Worm (Caenorhabditis elegans): ENCODE results near the gene F17C11.26.
A peak's percentile ranks its signal among the peaks of the same experiment; 100 is the strongest.

DNA sequence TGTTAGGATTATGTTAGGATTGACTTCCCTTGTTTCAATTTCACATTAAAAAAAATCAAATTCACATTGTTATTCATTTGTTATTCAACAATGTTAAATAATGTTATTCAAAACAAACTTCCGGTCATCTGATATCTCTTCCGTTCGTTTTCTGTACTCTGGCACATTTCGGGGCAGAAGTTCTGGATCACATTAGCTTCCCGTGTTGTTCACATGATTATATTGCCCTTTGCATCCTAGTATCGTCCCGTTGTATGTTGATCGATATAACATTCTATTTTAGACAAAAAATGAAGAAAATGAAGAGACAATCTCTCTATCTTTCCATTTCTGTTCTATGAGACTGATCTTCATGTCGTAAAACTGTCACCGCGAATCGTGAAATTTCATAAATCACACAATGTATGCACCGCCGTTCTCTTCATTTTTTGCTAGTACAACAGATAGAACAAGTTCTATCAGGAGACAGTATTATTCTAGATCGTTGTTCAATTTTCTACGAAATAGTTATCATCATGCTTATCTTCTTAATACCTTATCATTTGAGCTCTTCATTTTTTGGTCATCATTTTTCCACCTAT is 1.2 kb upstream of the F17C11.26 start:
- TF ChIP-seq ama-1 (optimal IDR thresholded peaks at IDR 0.05) = no peak
- no peak for TF ChIP-seq snpc-4 (tag; optimal IDR thresholded peaks at IDR 0.05)
- no peak for TF ChIP-seq zag-1 (tag; optimal IDR thresholded peaks at IDR 0.05)
- TF ChIP-seq unc-62 (GFP tag; optimal IDR thresholded peaks at IDR 0.05) = no peak
- TF ChIP-seq nhr-11 (tag; optimal IDR thresholded peaks at IDR 0.05) = no peak
- no peak for TF ChIP-seq lin-15B (tag; optimal IDR thresholded peaks at IDR 0.05)
- no peak for TF ChIP-seq tbx-2 (tag; optimal IDR thresholded peaks at IDR 0.05)
- no peak for TF ChIP-seq mml-1 (tag; optimal IDR thresholded peaks at IDR 0.05)
- TF ChIP-seq daf-12 (tag; optimal IDR thresholded peaks at IDR 0.05) = no peak
- no peak for TF ChIP-seq nhr-77 (tag; optimal IDR thresholded peaks at IDR 0.05)
- TF ChIP-seq fos-1 (tag; optimal IDR thresholded peaks at IDR 0.05) = peak; percentile 20

Measured in whole organism, L3 larva.